Worm (Caenorhabditis elegans) whole organism, young adult: ENCODE data around the gene ins-11.

ENCODE experiments used
- F10E7.11 ChIP-seq: sonication (generic microtip); optimal IDR thresholded peaks from 2 replicates; lab custom pipeline; 2017; ENCODE audit warnings: mild to moderate bottlenecking, missing genetic modification characterization, moderate library complexity, missing compliant biosample characterization
- F49E8.2 ChIP-seq: sonication (generic microtip); optimal IDR thresholded peaks from 3 replicates; lab custom pipeline; 2017; ENCODE audit warnings: missing genetic modification characterization, mild to moderate bottlenecking, missing compliant biosample characterization, antibody characterized with exemption, moderate library complexity; ENCODE audit not compliant: insufficient read depth
- aptf-3 ChIP-seq: fragments of 200-800 bp; sonication (Bioruptor generic); IDR thresholded peaks from 2 replicates; pipeline ENCODE4 v1.3.6; 2022; ENCODE audit warnings: missing genetic modification characterization, missing compliant biosample characterization
- attf-3 ChIP-seq: fragments of 200-800 bp; sonication (Bioruptor generic); conservative IDR thresholded peaks from 2 replicates; pipeline ENCODE4 v1.3.6; 2022; ENCODE audit warnings: missing genetic modification reagents, missing genetic modification characterization, missing compliant biosample characterization
- cebp-1 ChIP-seq, 2 experiments: fragments of 200-800 bp in 1 of 2; sonication (Bioruptor generic) in 1 of 2; sonication (generic microtip) in 1 of 2; IDR thresholded peaks in 1 of 2; optimal IDR thresholded peaks in 1 of 2; 2 replicates each; pipeline versions ENCODE4 v1.3.6 to Lab custom; 2017 to 2022; ENCODE audit warnings: missing compliant biosample characterization in 2 of 2, missing genetic modification characterization in 2 of 2, mild to moderate bottlenecking in 1 of 2, missing genetic modification reagents in 1 of 2, moderate library complexity in 1 of 2
- efl-1 ChIP-seq: fragments of 150-350 bp; optimal IDR thresholded peaks from 2 replicates; lab custom pipeline; 2014; ENCODE audit warnings: missing biosample characterization, missing genetic modification reagents, missing genetic modification characterization
- hmg-20 ChIP-seq: fragments of 200-800 bp; sonication (Bioruptor generic); IDR thresholded peaks from 2 replicates; pipeline ENCODE4 v1.3.6; 2022; ENCODE audit warnings: missing genetic modification reagents, missing genetic modification characterization, missing compliant biosample characterization
- let-607 ChIP-seq, 2 experiments: fragments of 200-800 bp in 1 of 2; sonication (Bioruptor generic) in 1 of 2; sonication (generic microtip) in 1 of 2; optimal IDR thresholded peaks; 2 replicates each; lab custom pipeline; 2016 to 2018; ENCODE audit warnings: mild to moderate bottlenecking in 2 of 2, missing compliant biosample characterization in 2 of 2, missing genetic modification characterization in 2 of 2, moderate library complexity in 2 of 2, missing genotype in 1 of 2
- nfya-2 ChIP-seq: fragments of 200-800 bp; sonication (Bioruptor generic); IDR thresholded peaks from 2 replicates; pipeline ENCODE4 v1.3.6; 2022; ENCODE audit warnings: missing genetic modification reagents, missing genetic modification characterization, missing compliant biosample characterization
- snpc-1.1 ChIP-seq: sonication (generic microtip); optimal IDR thresholded peaks from 2 replicates; lab custom pipeline; 2017; ENCODE audit warnings: missing genetic modification characterization, mild to moderate bottlenecking, missing compliant biosample characterization, antibody characterized with exemption, moderate library complexity, missing genotype, missing genetic modification reagents; ENCODE audit not compliant: insufficient read depth

ce11 chrII:5596247-5596646, 39.7 kb downstream of the ins-11 start, which contains the start of gene C17G10.1:
- TF ChIP-seq efl-1 (GFP tag; lab: Kevin White, UChicago) = no peak
- no peak for TF ChIP-seq attf-3
- TF ChIP-seq aptf-3 = no peak
- TF ChIP-seq cebp-1 (GFP tag; IDR thresholded peaks at IDR 0.05; lab: Robert Waterston, UW) = no peak
- no peak for TF ChIP-seq cebp-1 (tag; optimal IDR thresholded peaks at IDR 0.05; lab: Kevin White, UChicago)
- TF ChIP-seq let-607 (tag; optimal IDR thresholded peaks at IDR 0.05; lab: Kevin White, UChicago) = no peak
- TF ChIP-seq hmg-20 (GFP tag; lab: Robert Waterston, UW) = no peak
- no peak for TF ChIP-seq nfya-2 (GFP tag; lab: Robert Waterston, UW)
- no peak for TF ChIP-seq F49E8.2 (tag; lab: Kevin White, UChicago)
- TF ChIP-seq snpc-1.1 = no peak
- TF ChIP-seq F10E7.11 (tag; lab: Kevin White, UChicago) = no peak
